Worm (Caenorhabditis elegans) whole organism, mixed stage, embryonic: ENCODE measurements around the gene F01D5.6.

ENCODE experiments used
- M03D4.4 ChIP-seq: sonication (generic microtip); optimal IDR thresholded peaks from 2 replicates; lab custom pipeline; 2017; ENCODE audit warnings: mild to moderate bottlenecking, missing genetic modification characterization, missing compliant biosample characterization
- bed-3 ChIP-seq: fragments of 200-800 bp; sonication (Bioruptor generic); optimal IDR thresholded peaks from 3 replicates; lab custom pipeline; 2018; ENCODE audit warnings: mild to moderate bottlenecking, missing genetic modification characterization, moderate library complexity, missing compliant biosample characterization
- blmp-1 ChIP-seq: fragments of 150-350 bp; optimal IDR thresholded peaks from 2 replicates; lab custom pipeline; 2014; ENCODE audit warnings: missing biosample characterization, missing genetic modification characterization
- ceh-83 ChIP-seq: fragments of 200-800 bp; sonication (Bioruptor generic); optimal IDR thresholded peaks from 2 replicates; lab custom pipeline; 2018; ENCODE audit warnings: mild to moderate bottlenecking, missing genetic modification characterization, missing compliant biosample characterization
- ces-1 ChIP-seq: fragments of 150-350 bp; optimal IDR thresholded peaks from 2 replicates; lab custom pipeline; 2014; ENCODE audit warnings: missing biosample characterization, missing genetic modification reagents, missing genetic modification characterization
- cnd-1 ChIP-seq: fragments of 200-800 bp; sonication (Bioruptor generic); optimal IDR thresholded peaks from 2 replicates; lab custom pipeline; 2018; ENCODE audit warnings: mild to moderate bottlenecking, missing genetic modification characterization, missing compliant biosample characterization
- drap-1 ChIP-seq: fragments of 200-800 bp; sonication (Bioruptor generic); optimal IDR thresholded peaks from 3 replicates; lab custom pipeline; 2018; ENCODE audit warnings: mild to moderate bottlenecking, missing genetic modification characterization, missing compliant biosample characterization
- elt-1 ChIP-seq: sonication (generic microtip); optimal IDR thresholded peaks from 2 replicates; lab custom pipeline; 2017; ENCODE audit warnings: missing genetic modification characterization, mild to moderate bottlenecking, missing compliant biosample characterization, antibody characterized with exemption, moderate library complexity, borderline replicate concordance; ENCODE audit not compliant: insufficient read depth
- elt-3 ChIP-seq: fragments of 150-350 bp; optimal IDR thresholded peaks from 2 replicates; lab custom pipeline; 2014; ENCODE audit warnings: missing biosample characterization, missing genetic modification characterization
- ham-2 ChIP-seq: fragments of 200-800 bp; sonication (Bioruptor generic); optimal IDR thresholded peaks from 2 replicates; lab custom pipeline; 2018; ENCODE audit warnings: mild to moderate bottlenecking, missing genetic modification characterization, missing compliant biosample characterization
- hlh-1 ChIP-seq: fragments of 150-350 bp; optimal IDR thresholded peaks from 2 replicates; lab custom pipeline; 2014; ENCODE audit warnings: missing biosample characterization, missing genetic modification reagents, missing genetic modification characterization
- lin-13 ChIP-seq: fragments of 150-350 bp; optimal IDR thresholded peaks from 2 replicates; lab custom pipeline; 2014; ENCODE audit warnings: missing biosample characterization, missing genetic modification characterization
- lsy-2 ChIP-seq: fragments of 150-350 bp; optimal IDR thresholded peaks from 2 replicates; lab custom pipeline; 2014; ENCODE audit warnings: missing biosample characterization, missing genetic modification characterization
- mab-5 ChIP-seq: fragments of 150-350 bp; optimal IDR thresholded peaks from 2 replicates; lab custom pipeline; 2014; ENCODE audit warnings: missing biosample characterization, missing genetic modification characterization
- mep-1 ChIP-seq: fragments of 150-350 bp; optimal IDR thresholded peaks from 2 replicates; lab custom pipeline; 2017; ENCODE audit warnings: missing biosample characterization, missing genetic modification reagents, missing genetic modification characterization, inconsistent platforms
- mls-2 ChIP-seq: sonication (generic microtip); optimal IDR thresholded peaks from 2 replicates; lab custom pipeline; 2016; ENCODE audit warnings: mild to moderate bottlenecking, missing genetic modification characterization, moderate library complexity, missing compliant biosample characterization
- nhr-12 ChIP-seq: fragments of 150-350 bp; optimal IDR thresholded peaks from 2 replicates; lab custom pipeline; 2014; ENCODE audit warnings: missing biosample characterization, missing genetic modification characterization
- nhr-2 ChIP-seq: fragments of 150-350 bp; optimal IDR thresholded peaks from 2 replicates; lab custom pipeline; 2014; ENCODE audit warnings: missing biosample characterization, missing genetic modification characterization
- nhr-76 ChIP-seq: sonication (generic microtip); optimal IDR thresholded peaks from 2 replicates; lab custom pipeline; 2017; ENCODE audit warnings: missing biosample characterization, missing genetic modification characterization
- pha-4 ChIP-seq: fragments of 150-350 bp; optimal IDR thresholded peaks from 2 replicates; lab custom pipeline; 2018; ENCODE audit warnings: missing biosample characterization, missing genetic modification reagents, missing genetic modification characterization
- sem-2 ChIP-seq: fragments of 200-800 bp; sonication (Bioruptor generic); optimal IDR thresholded peaks from 2 replicates; lab custom pipeline; 2018; ENCODE audit warnings: mild to moderate bottlenecking, missing genetic modification characterization, missing compliant biosample characterization
- snpc-4 ChIP-seq: fragments of 150-350 bp; optimal IDR thresholded peaks from 2 replicates; lab custom pipeline; 2014; ENCODE audit warnings: missing biosample characterization, missing genetic modification characterization
- sptf-1 ChIP-seq: sonication (generic microtip); optimal IDR thresholded peaks from 2 replicates; lab custom pipeline; 2017; ENCODE audit warnings: mild to moderate bottlenecking, missing genetic modification characterization, moderate library complexity, missing compliant biosample characterization
- tbx-8 ChIP-seq: fragments of 200-800 bp; sonication (Bioruptor generic); optimal IDR thresholded peaks from 2 replicates; lab custom pipeline; 2018; ENCODE audit warnings: mild to moderate bottlenecking, missing genetic modification characterization, moderate library complexity, missing compliant biosample characterization
- unc-120 ChIP-seq: sonication (generic microtip); optimal IDR thresholded peaks from 2 replicates; lab custom pipeline; 2017; ENCODE audit warnings: missing genetic modification characterization, missing compliant biosample characterization; ENCODE audit not compliant: poor library complexity, severe bottlenecking
- unc-62 ChIP-seq: fragments of 150-350 bp; optimal IDR thresholded peaks from 2 replicates; lab custom pipeline; 2014; ENCODE audit warnings: missing biosample characterization, missing genetic modification reagents, missing genetic modification characterization
- zip-8 ChIP-seq: fragments of 150-350 bp; optimal IDR thresholded peaks from 2 replicates; lab custom pipeline; 2014; ENCODE audit warnings: missing biosample characterization, missing genetic modification characterization

Gene F01D5.6

DNA sequence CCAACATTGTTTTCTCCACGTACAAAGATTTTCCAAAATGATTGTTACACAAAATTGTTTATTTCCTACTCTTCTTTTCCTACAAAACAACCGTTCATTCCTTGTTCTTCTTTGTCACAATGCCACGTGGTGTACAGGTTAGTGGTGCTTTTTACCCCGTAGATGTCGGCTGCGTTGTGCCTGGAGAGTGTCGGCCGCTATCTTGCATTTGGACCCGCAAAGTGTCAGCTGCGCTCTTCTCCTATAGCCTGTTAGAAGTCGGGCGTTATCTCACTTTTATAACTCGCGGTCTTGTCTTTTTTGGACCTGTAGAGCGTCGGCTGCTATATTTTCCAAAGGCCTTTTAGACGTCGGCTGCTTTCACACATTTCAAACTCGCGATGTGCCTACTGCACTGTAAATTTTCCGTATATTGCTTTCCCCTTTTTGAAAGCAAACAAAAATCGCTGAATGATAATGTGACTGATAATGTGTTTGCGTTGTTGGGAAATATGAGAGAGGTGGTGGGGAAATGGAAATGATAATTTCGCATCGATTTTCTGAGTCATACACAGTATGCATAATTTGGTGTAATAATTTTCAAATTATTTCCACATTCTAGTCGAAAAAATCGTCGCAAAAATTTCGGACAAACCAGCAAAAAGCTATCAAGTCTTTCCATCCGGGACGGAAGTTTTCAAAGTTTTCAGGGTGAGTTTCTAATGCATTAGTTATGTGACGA, 4.5 kb downstream of the F01D5.6 start, which contains the start of gene F01D5.8:
F01D5.8 (plus strand) TSS at position 51 of the 721 bp plus-strand sequence.
- no peak for TF ChIP-seq bed-3 (GFP tag; lab: Kevin White, UChicago)
- no peak for TF ChIP-seq cnd-1 (tag; lab: Kevin White, UChicago)
- no peak for TF ChIP-seq ces-1 (GFP tag; lab: Kevin White, UChicago)
- TF ChIP-seq drap-1 (GFP tag; lab: Kevin White, UChicago) = no peak
- TF ChIP-seq snpc-4 = no peak
- TF ChIP-seq elt-1 = no peak
- no peak for TF ChIP-seq mab-5 (tag; lab: Kevin White, UChicago)
- TF ChIP-seq elt-3 (tag; lab: Kevin White, UChicago) = no peak
- TF ChIP-seq pha-4 (tag; lab: Kevin White, UChicago) = no peak
- no peak for TF ChIP-seq zip-8 (tag; lab: Kevin White, UChicago)

DNA sequence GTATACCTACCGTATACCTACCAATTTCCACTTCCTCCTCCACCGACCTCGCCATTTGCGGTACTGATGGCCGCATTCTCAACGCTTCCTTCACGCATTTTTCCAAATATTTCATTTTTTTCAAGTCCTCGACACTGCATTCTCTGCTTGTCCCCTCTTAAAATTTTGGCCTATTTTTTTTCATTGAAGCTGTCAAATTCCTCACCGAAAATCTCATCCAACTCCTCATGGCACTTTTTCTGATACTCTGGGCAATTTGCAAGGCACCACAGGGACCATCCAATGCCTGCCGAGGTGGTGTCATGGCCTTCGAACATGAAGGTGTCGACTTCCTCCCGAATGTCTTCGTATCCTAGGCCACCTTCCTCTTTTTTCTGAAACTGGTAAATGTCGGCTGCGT, 8.3 kb downstream of the F01D5.6 start:
- TF ChIP-seq hlh-1 (tag; lab: Kevin White, UChicago) = no peak
- TF ChIP-seq nhr-2 (tag; lab: Kevin White, UChicago) = no peak
- no peak for TF ChIP-seq nhr-12 (tag; lab: Kevin White, UChicago)
- no peak for TF ChIP-seq blmp-1
- no peak for TF ChIP-seq zip-8 (tag; lab: Kevin White, UChicago)
- TF ChIP-seq ces-1 (GFP tag; lab: Kevin White, UChicago) = no peak
- TF ChIP-seq lsy-2 (tag; lab: Kevin White, UChicago) = no peak
- no peak for TF ChIP-seq mab-5 (tag; lab: Kevin White, UChicago)
- TF ChIP-seq drap-1 (GFP tag; lab: Kevin White, UChicago) = no peak
- TF ChIP-seq unc-62 (GFP tag; lab: Kevin White, UChicago) = no peak
- no peak for TF ChIP-seq cnd-1 (tag; lab: Kevin White, UChicago)
- TF ChIP-seq bed-3 (GFP tag; lab: Kevin White, UChicago) = no peak

DNA sequence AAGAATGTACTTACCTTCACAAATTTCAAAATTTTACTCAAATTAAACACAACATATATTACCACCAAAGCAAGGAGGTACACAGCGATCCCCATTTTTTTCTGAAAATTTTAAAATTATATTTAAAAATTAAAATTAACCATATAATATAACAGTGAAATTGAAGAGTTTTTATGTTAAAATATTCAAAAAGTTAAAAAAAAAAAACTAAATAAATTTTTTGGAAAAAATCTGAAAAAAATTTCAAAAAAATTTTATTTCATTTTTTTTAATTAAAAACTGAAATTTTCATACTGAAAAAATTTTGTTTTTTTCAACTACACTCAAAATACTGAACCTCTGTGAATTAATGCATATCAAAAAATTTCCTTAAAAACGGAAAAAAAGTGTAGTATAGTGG, 10.6 kb downstream of the F01D5.6 start, which contains the start of gene cyp-37A1:
cyp-37A1 (minus strand) TSS at position 101 of the 400 bp plus-strand sequence.
- TF ChIP-seq elt-3 (tag; lab: Kevin White, UChicago) (no peak), bed-3 (GFP tag; lab: Kevin White, UChicago) (no peak), mab-5 (tag; lab: Kevin White, UChicago) (no peak), zip-8 (tag; lab: Kevin White, UChicago) (no peak), unc-120 (tag; lab: Kevin White, UChicago) (no peak), nhr-76 (tag; lab: Kevin White, UChicago) (no peak), ham-2 (no peak), snpc-4 (no peak), sem-2 (GFP tag; lab: Kevin White, UChicago) (no peak)

DNA sequence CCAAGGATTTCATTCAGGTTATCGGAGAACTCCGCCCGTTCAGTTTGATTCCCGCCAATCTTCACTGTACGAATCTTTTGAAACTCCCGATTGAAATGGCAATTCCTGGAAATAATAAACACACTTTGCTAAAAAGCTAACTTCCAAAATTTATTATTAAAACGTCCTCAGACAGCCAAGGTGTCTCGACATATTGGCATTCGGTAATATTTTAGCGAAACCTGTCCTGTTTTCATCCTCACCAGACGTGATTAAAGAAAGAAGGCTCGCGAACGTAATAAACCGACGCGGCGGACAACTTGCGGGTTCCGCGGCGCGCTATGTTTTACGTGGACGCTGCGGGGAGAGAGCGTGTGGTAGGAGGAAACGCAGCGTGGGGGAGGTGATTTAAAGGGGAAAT, 11.9 kb downstream of the F01D5.6 start:
- TF ChIP-seq ceh-83 (GFP tag; lab: Kevin White, UChicago) (peak; percentile 63), mep-1 (tag; lab: Kevin White, UChicago) (peak; percentile 58), cnd-1 (tag; lab: Kevin White, UChicago) (peak; percentile 34), drap-1 (GFP tag; lab: Kevin White, UChicago) (peak; percentile 26), pha-4 (tag; lab: Kevin White, UChicago) (no peak), sptf-1 (tag; lab: Kevin White, UChicago) (peak; percentile 59), lin-13 (tag; lab: Kevin White, UChicago) (peak; percentile 39), tbx-8 (GFP tag; lab: Kevin White, UChicago) (no peak)

DNA sequence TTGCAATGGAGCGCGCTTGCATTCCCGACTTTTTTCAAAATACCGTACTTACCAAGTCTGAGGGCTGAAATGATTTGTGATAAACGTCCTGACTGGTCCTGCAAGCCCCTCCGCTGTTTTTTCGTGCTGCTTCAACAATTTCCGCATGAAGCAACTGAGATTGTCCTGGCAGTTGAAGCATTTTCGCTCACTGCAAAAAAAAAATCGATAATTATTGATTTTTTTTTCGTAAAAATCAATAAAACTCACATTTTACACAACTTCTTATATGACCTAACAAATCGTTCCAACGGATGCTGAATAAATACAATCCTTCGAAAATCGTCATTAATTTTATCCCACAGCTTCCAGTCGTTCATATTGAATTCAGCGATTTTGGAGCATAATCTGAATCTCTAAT, 12.6 kb downstream of the F01D5.6 start:
- TF ChIP-seq drap-1 (GFP tag; lab: Kevin White, UChicago) = no peak

DNA sequence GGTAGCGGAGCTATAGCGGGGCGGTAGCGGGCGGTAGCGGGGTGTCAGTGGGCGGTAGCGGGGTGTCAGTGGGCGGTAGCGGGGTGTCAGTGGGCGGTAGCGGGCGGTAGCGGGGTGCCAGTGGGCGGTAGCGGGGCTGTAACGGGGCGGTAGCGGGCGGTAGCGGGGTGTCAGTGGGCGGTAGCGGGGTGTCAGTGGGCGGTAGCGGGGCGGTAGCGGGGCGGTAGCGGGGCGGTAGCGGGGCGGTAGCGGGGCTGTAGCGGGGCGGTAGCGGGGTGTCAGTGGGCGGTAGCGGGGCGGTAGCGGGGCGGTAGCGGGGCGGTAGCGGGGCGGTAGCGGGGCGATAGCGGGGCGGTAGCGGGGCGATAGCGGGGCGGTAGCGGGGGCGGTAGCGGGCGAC, 13.3 kb downstream of the F01D5.6 start:
- TF ChIP-seq sptf-1 (tag; lab: Kevin White, UChicago) (peak; percentile 60), drap-1 (GFP tag; lab: Kevin White, UChicago) (peak; percentile 10), M03D4.4 (peak; percentile 16), mls-2 (tag; lab: Kevin White, UChicago) (peak; percentile 42)
- TF ChIP-seq, all 35 proteins: peak for 4; not testable (repeated sequence) for 31
